Fruit fly (Drosophila melanogaster): ENCODE measurements around the gene Sec16.

Gene Sec16

DNA sequence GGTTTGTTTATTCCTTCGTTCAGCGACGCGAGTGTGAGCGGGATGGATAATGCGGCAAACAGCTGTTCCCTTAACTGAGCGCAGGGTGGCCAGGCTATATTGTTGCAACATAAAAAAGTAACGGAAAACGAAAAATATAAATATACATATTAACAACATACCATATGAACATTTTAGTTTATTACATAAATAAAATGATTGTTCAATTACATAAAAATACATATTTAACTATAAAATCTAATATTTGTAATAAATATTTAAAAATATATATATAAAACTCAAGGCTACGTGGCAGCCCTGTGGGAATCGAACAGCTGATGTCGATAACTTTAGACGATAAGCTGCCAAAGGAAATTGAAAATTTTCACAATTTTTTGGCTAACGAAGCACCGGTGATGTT lies 33.7 kb downstream of the Sec16 start, which contains the start of the genes Aven and CG2540 (continued):
- TF ChIP-seq CG16779 (GFP tag; IDR thresholded peaks at IDR 0.05), result no peak
- peak; percentile 39 for TF ChIP-seq CG8290 (GFP tag; optimal IDR thresholded peaks at IDR 0.05)
- peak in 1 of 2 experiments; percentile 16 for TF ChIP-seq CG8290 (tag; optimal IDR thresholded peaks at IDR 0.05)
- TF ChIP-seq Blimp-1 (GFP tag; optimal IDR thresholded peaks at IDR 0.05), result peak; percentile 81
- no peak for TF ChIP-seq psq (GFP tag; optimal IDR thresholded peaks at IDR 0.05)
- peak; percentile 63 for TF ChIP-seq org-1 (GFP tag; optimal IDR thresholded peaks at IDR 0.05)
- peak; percentile 28 for TF ChIP-seq CG13123 (GFP tag; optimal IDR thresholded peaks at IDR 0.05)
- no peak for TF ChIP-seq CG8765 (GFP tag; IDR thresholded peaks at IDR 0.05)
- no peak for TF ChIP-seq Oaz (GFP tag; IDR thresholded peaks at IDR 0.05)
- TF ChIP-seq Atf3 (GFP tag; optimal IDR thresholded peaks at IDR 0.05), result no peak
- peak; percentile 77 for TF ChIP-seq oc (tag; optimal IDR thresholded peaks at IDR 0.05)
- peak; percentile 83; the same call in 1 of the 2 replicates for TF ChIP-seq vvl (GFP tag; IDR thresholded peaks at IDR 0.05)
- TF ChIP-seq CG10565 (GFP tag; optimal IDR thresholded peaks at IDR 0.05), result no peak
- peak; percentile 60 for TF ChIP-seq run (tag; optimal IDR thresholded peaks at IDR 0.05)
- peak; percentile 41 for TF ChIP-seq lilli (GFP tag; optimal IDR thresholded peaks at IDR 0.05)
- peak; percentile 61 for TF ChIP-seq YL-1 (GFP tag; optimal IDR thresholded peaks at IDR 0.05)
- TF ChIP-seq dysf (GFP tag; IDR thresholded peaks at IDR 0.05), result peak; percentile 77
- no peak for TF ChIP-seq CG1792 (GFP tag; optimal IDR thresholded peaks at IDR 0.05)
- no peak for TF ChIP-seq grn (GFP tag; optimal IDR thresholded peaks at IDR 0.05)
- no peak for TF ChIP-seq fu2 (GFP tag; optimal IDR thresholded peaks at IDR 0.05)
- peak; percentile 67 for TF ChIP-seq D19B (GFP tag; optimal IDR thresholded peaks at IDR 0.05)
- no peak for TF ChIP-seq bowl (GFP tag; IDR thresholded peaks at IDR 0.05)
- peak; percentile 37; the same call in 1 of the 2 replicates for TF ChIP-seq ttk (GFP tag; IDR thresholded peaks at IDR 0.05)
- no peak for TF ChIP-seq HmgD (GFP tag; optimal IDR thresholded peaks at IDR 0.05)
- peak; percentile 91 for TF ChIP-seq lab (GFP tag; optimal IDR thresholded peaks at IDR 0.05)
- TF ChIP-seq chm (GFP tag; IDR thresholded peaks at IDR 0.05), result no peak
- peak; percentile 77 for TF ChIP-seq CG15514 (GFP tag; optimal IDR thresholded peaks at IDR 0.05)
- TF ChIP-seq al (GFP tag; IDR thresholded peaks at IDR 0.05), result peak; percentile 58; the same call in 1 of the 2 replicates
- no peak for TF ChIP-seq ap (GFP tag; IDR thresholded peaks at IDR 0.05)
- no peak for TF ChIP-seq Hr39 (optimal IDR thresholded peaks at IDR 0.05)
- TF ChIP-seq cad (GFP tag; optimal IDR thresholded peaks at IDR 0.05), result no peak
- no peak for TF ChIP-seq pho (GFP tag; optimal IDR thresholded peaks at IDR 0.05)
- peak; percentile 86 for TF ChIP-seq CG10979 (tag; optimal IDR thresholded peaks at IDR 0.05)
- TF ChIP-seq stwl (tag; optimal IDR thresholded peaks at IDR 0.05), result peak; percentile 67
- TF ChIP-seq disco-r (GFP tag; optimal IDR thresholded peaks at IDR 0.05), result no peak
- no peak for TF ChIP-seq CG2889 (GFP tag; IDR thresholded peaks at IDR 0.05)
- TF ChIP-seq fd102C (GFP tag; optimal IDR thresholded peaks at IDR 0.05), result no peak
- TF ChIP-seq Hr51 (GFP tag; optimal IDR thresholded peaks at IDR 0.05), result peak; percentile 2 to 89
- peak; percentile 29 for TF ChIP-seq CG18476 (GFP tag; optimal IDR thresholded peaks at IDR 0.05)
- TF ChIP-seq CG11560 (tag; IDR thresholded peaks at IDR 0.05), result no peak
- TF ChIP-seq caup (GFP tag; optimal IDR thresholded peaks at IDR 0.05; ENCODE audit: severe bottlenecking), result peak; percentile 86
- TF ChIP-seq CG31365 (tag; optimal IDR thresholded peaks at IDR 0.05), result no peak
- peak; percentile 42 for TF ChIP-seq CG13287 (GFP tag; IDR thresholded peaks at IDR 0.05; ENCODE audit: partially characterized antibody)
- TF ChIP-seq CG11247 (GFP tag; IDR thresholded peaks at IDR 0.05), result peak; percentile 30; the same call in 1 of the 2 replicates
- TF ChIP-seq bcd (GFP tag; optimal IDR thresholded peaks at IDR 0.05), result peak; percentile 80
- no peak for TF ChIP-seq Dip3 (GFP tag; optimal IDR thresholded peaks at IDR 0.05)
- peak; percentile 77 for TF ChIP-seq ranshi (GFP tag; IDR thresholded peaks at IDR 0.05)
- no peak for TF ChIP-seq sc (optimal IDR thresholded peaks at IDR 0.05)
- TF ChIP-seq sc (GFP tag; optimal IDR thresholded peaks at IDR 0.05), result peak; percentile 52
- no peak for TF ChIP-seq wek (GFP tag; optimal IDR thresholded peaks at IDR 0.05)
- peak; percentile 62 for TF ChIP-seq CG5180 (GFP tag; optimal IDR thresholded peaks at IDR 0.05)
- peak; percentile 81 for TF ChIP-seq zen (tag; optimal IDR thresholded peaks at IDR 0.05)
